Worm (Caenorhabditis elegans) whole organism, L4 larva: Measurements from ENCODE around the gene srsx-35.

ENCODE experiments used
- F10B5.3 ChIP-seq: sonication (generic microtip); optimal IDR thresholded peaks from 2 replicates; lab custom pipeline; 2016; ENCODE audit warnings: mild to moderate bottlenecking, missing genetic modification characterization, missing compliant biosample characterization
- ZK546.5 ChIP-seq, 2 experiments: sonication (generic microtip); optimal IDR thresholded peaks; 2 replicates each; lab custom pipeline; 2017; ENCODE audit warnings: missing biosample characterization in 2 of 2, missing genetic modification characterization in 2 of 2
- daf-12 ChIP-seq: fragments of 150-350 bp; optimal IDR thresholded peaks from 2 replicates; lab custom pipeline; 2014; ENCODE audit warnings: missing biosample characterization, missing genetic modification reagents, missing genetic modification characterization
- dpl-1 ChIP-seq: fragments of 150-350 bp; optimal IDR thresholded peaks from 2 replicates; lab custom pipeline; 2014; ENCODE audit warnings: missing biosample characterization, missing genetic modification reagents, missing genetic modification characterization
- lin-13 ChIP-seq: fragments of 150-350 bp; optimal IDR thresholded peaks from 2 replicates; lab custom pipeline; 2014; ENCODE audit warnings: missing biosample characterization, missing genetic modification reagents, missing genetic modification characterization
- lin-15B ChIP-seq: fragments of 150-350 bp; sonication (generic microtip); optimal IDR thresholded peaks from 3 replicates; lab custom pipeline; 2014; ENCODE audit warnings: missing biosample characterization, missing genetic modification characterization
- lir-3 ChIP-seq: sonication (generic microtip); optimal IDR thresholded peaks from 2 replicates; lab custom pipeline; 2016; ENCODE audit warnings: mild to moderate bottlenecking, missing genetic modification characterization, missing compliant biosample characterization
- madf-9 ChIP-seq: fragments of 200-800 bp; sonication (Bioruptor generic); conservative IDR thresholded peaks from 2 replicates; pipeline ENCODE4 v1.3.6; 2022; ENCODE audit warnings: missing genetic modification reagents, missing genetic modification characterization, missing compliant biosample characterization
- nhr-11 ChIP-seq: fragments of 150-350 bp; optimal IDR thresholded peaks from 2 replicates; lab custom pipeline; 2014; ENCODE audit warnings: missing biosample characterization, missing genetic modification characterization
- nhr-25 ChIP-seq: sonication (generic microtip); optimal IDR thresholded peaks from 2 replicates; lab custom pipeline; 2017; ENCODE audit warnings: missing genetic modification characterization, mild to moderate bottlenecking, missing compliant biosample characterization, antibody characterized with exemption, moderate library complexity, borderline replicate concordance; ENCODE audit not compliant: insufficient read depth
- nhr-28 ChIP-seq: fragments of 150-350 bp; optimal IDR thresholded peaks from 2 replicates; lab custom pipeline; 2014; ENCODE audit warnings: missing biosample characterization, missing genetic modification characterization
- sdz-12 ChIP-seq: fragments of 200-800 bp; sonication (Bioruptor generic); optimal IDR thresholded peaks from 2 replicates; lab custom pipeline; 2018; ENCODE audit warnings: mild to moderate bottlenecking, missing genetic modification characterization, missing compliant biosample characterization
- skn-1 ChIP-seq: fragments of 150-350 bp; optimal IDR thresholded peaks from 2 replicates; lab custom pipeline; 2014; ENCODE audit warnings: missing biosample characterization, missing genetic modification characterization
- snpc-4 ChIP-seq: fragments of 150-350 bp; optimal IDR thresholded peaks from 2 replicates; lab custom pipeline; 2014; ENCODE audit warnings: missing biosample characterization, missing genetic modification characterization

DNA sequence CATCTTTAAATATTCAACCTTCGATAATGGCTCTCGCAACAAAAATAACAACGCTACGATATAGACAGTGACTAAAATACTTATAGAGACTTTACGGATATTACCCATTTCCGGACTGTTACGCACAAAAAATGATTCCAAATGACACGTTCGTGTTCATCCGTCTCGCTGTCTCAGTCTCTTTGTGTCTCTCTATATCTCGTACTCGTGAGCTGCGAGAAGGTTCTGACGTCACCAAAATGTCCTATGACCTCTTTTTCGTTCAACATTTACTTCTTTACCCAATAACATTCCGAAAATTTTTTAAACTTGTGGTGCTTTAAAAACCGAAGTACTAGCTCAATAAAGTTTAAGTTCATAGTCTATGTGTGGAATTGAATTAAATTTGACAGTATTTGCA, 28.9 kb downstream of the srsx-35 start:
- no peak for TF ChIP-seq nhr-11 (tag; lab: Kevin White, UChicago)
- TF ChIP-seq skn-1: no peak
- no peak for TF ChIP-seq nhr-25
- TF ChIP-seq nhr-28 (tag; lab: Kevin White, UChicago): no peak
- no peak for TF ChIP-seq lir-3 (tag; lab: Kevin White, UChicago)
- TF ChIP-seq F10B5.3 (tag; lab: Kevin White, UChicago): no peak
- no peak for TF ChIP-seq dpl-1 (GFP tag; lab: Kevin White, UChicago)
- no peak for TF ChIP-seq lin-15B (tag; lab: Kevin White, UChicago)
- TF ChIP-seq snpc-4 (tag; lab: Kevin White, UChicago): no peak
- TF ChIP-seq madf-9 (GFP tag; lab: Robert Waterston, UW): no peak
- no peak for TF ChIP-seq ZK546.5 (tag; optimal IDR thresholded peaks at IDR 0.05; lab: Kevin White, UChicago)
- TF ChIP-seq daf-12 (tag; lab: Kevin White, UChicago): no peak
- TF ChIP-seq lin-13 (GFP tag; lab: Kevin White, UChicago): no peak
- TF ChIP-seq sdz-12 (GFP tag; lab: Kevin White, UChicago): no peak
